Worm (Caenorhabditis elegans): ENCODE measurements around the gene ZK938.3.

ZK938.3 gene

ce11 chrII:9861394-9861793, 27.6 kb upstream of the ZK938.3 start, which contains the start of gene chil-3:
Gene chil-3, minus strand, starts transcription at chrII:9861494.
- TF ChIP-seq skn-1 (tag; optimal IDR thresholded peaks at IDR 0.05) (no peak), elt-1 (tag; optimal IDR thresholded peaks at IDR 0.05) (no peak), mab-5 (tag; optimal IDR thresholded peaks at IDR 0.05) (no peak), ama-1 (optimal IDR thresholded peaks at IDR 0.05) (no peak), sem-4 (tag; optimal IDR thresholded peaks at IDR 0.05) (no peak), sma-3 (GFP tag; optimal IDR thresholded peaks at IDR 0.05) (no peak), alr-1 (tag; optimal IDR thresholded peaks at IDR 0.05) (no peak), fos-1 (tag; optimal IDR thresholded peaks at IDR 0.05) (no peak), nhr-23 (tag; optimal IDR thresholded peaks at IDR 0.05) (no peak), aly-2 (tag; optimal IDR thresholded peaks at IDR 0.05) (no peak), lin-39 (tag; optimal IDR thresholded peaks at IDR 0.05) (no peak), ztf-11 (tag; optimal IDR thresholded peaks at IDR 0.05) (no peak), elt-3 (tag; optimal IDR thresholded peaks at IDR 0.05) (no peak), nhr-129 (tag; optimal IDR thresholded peaks at IDR 0.05) (no peak), lin-11 (tag; optimal IDR thresholded peaks at IDR 0.05) (no peak)

- no peak for TF ChIP-seq ztf-4 (tag; optimal IDR thresholded peaks at IDR 0.05)
- TF ChIP-seq lin-13 (GFP tag; optimal IDR thresholded peaks at IDR 0.05) = no peak
- TF ChIP-seq nhr-237 (tag; optimal IDR thresholded peaks at IDR 0.05) = no peak
- no peak for TF ChIP-seq nhr-129 (tag; optimal IDR thresholded peaks at IDR 0.05)
- TF ChIP-seq nhr-77 (tag; optimal IDR thresholded peaks at IDR 0.05) = no peak
- TF ChIP-seq C34F6.9 (tag; optimal IDR thresholded peaks at IDR 0.05) = no peak
- no peak for TF ChIP-seq nhr-23 (tag; optimal IDR thresholded peaks at IDR 0.05)
- no peak for TF ChIP-seq blmp-1 (tag; optimal IDR thresholded peaks at IDR 0.05; ENCODE audit: insufficient read depth)
- TF ChIP-seq crh-2 (tag; optimal IDR thresholded peaks at IDR 0.05) = no peak
- no peak for TF ChIP-seq nhr-21 (tag; optimal IDR thresholded peaks at IDR 0.05)
- no peak for TF ChIP-seq ZK546.5 (tag; optimal IDR thresholded peaks at IDR 0.05)
- no peak for TF ChIP-seq sma-3 (GFP tag; optimal IDR thresholded peaks at IDR 0.05)
These were observed 25.8 kb upstream of the ZK938.3 start, which contains the start of gene chil-5 for ce11 chrII:9859575-9859974. Gene chil-5, minus strand, starts transcription at chrII:9859675.

ce11 chrII:9857791-9858190, 24.0 kb upstream of the ZK938.3 start, which contains the start of gene chil-6:
Gene chil-6, minus strand, starts transcription at chrII:9857891.
- TF ChIP-seq egl-27 (tag; optimal IDR thresholded peaks at IDR 0.05) = no peak
- no peak for TF ChIP-seq gmeb-1 (tag; optimal IDR thresholded peaks at IDR 0.05)
- TF ChIP-seq elt-1 (tag; optimal IDR thresholded peaks at IDR 0.05) = no peak
- TF ChIP-seq mdl-1 (tag; optimal IDR thresholded peaks at IDR 0.05) = no peak
- no peak for TF ChIP-seq unc-55 (GFP tag; optimal IDR thresholded peaks at IDR 0.05)
- TF ChIP-seq nhr-23 (tag; optimal IDR thresholded peaks at IDR 0.05) = no peak
- TF ChIP-seq mbf-1 (tag; optimal IDR thresholded peaks at IDR 0.05) = no peak
- TF ChIP-seq elt-3 (tag; optimal IDR thresholded peaks at IDR 0.05) = no peak
- TF ChIP-seq snpc-4 (tag; optimal IDR thresholded peaks at IDR 0.05) = no peak
- no peak for TF ChIP-seq F13H6.1 (tag; optimal IDR thresholded peaks at IDR 0.05)
- no peak for TF ChIP-seq ztf-1 (GFP tag; conservative IDR thresholded peaks at IDR 0.05)
- no peak for TF ChIP-seq sma-9 (GFP tag; optimal IDR thresholded peaks at IDR 0.05)
- TF ChIP-seq sma-9 (tag; optimal IDR thresholded peaks at IDR 0.05) = no peak
- no peak for TF ChIP-seq nhr-77 (tag; optimal IDR thresholded peaks at IDR 0.05)
- TF ChIP-seq zag-1 (tag; optimal IDR thresholded peaks at IDR 0.05) = no peak

- TF ChIP-seq C34F6.9 (tag; optimal IDR thresholded peaks at IDR 0.05) (no peak), dmd-4 (tag; optimal IDR thresholded peaks at IDR 0.05) (no peak), ama-1 (optimal IDR thresholded peaks at IDR 0.05) (no peak), ceh-82 (tag; optimal IDR thresholded peaks at IDR 0.05) (no peak), crh-2 (tag; optimal IDR thresholded peaks at IDR 0.05) (no peak), nhr-23 (tag; optimal IDR thresholded peaks at IDR 0.05) (no peak), ztf-11 (tag; optimal IDR thresholded peaks at IDR 0.05) (no peak), mbf-1 (tag; optimal IDR thresholded peaks at IDR 0.05) (no peak), lsy-2 (tag; optimal IDR thresholded peaks at IDR 0.05) (no peak), nhr-237 (tag; optimal IDR thresholded peaks at IDR 0.05) (no peak), nhr-11 (tag; optimal IDR thresholded peaks at IDR 0.05) (no peak), elt-1 (tag; optimal IDR thresholded peaks at IDR 0.05) (no peak), Y55F3AM.14 (GFP tag; optimal IDR thresholded peaks at IDR 0.05) (no peak)
These were observed 21.9 kb upstream of the ZK938.3 start, which contains the start of gene chil-4 for ce11 chrII:9855620-9856019. Gene chil-4, minus strand, starts transcription at chrII:9855720.
